Worm (Caenorhabditis elegans): ENCODE data around the gene F19G12.9.

The F19G12.9 gene

DNA sequence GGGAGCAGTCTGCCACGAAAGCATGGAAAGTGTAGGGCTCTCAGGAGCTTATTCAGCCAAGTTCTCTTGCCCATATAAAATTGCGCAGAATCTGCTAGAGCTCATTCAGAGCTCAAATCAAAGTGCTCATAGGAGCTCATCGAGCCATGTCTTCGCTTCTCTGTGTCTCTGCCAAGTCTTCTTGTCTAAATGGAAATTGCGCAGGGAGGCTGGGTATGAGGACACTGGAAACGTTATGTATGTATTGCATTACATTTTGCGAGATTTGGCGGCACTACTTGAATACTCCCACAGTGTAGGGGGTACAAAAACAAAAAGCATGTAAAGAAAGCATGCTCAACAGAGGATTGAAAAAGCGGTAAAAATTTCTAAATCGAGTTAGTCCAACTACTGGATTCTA is 18.1 kb downstream of the F19G12.9 start (continued):
- peak; percentile 1 for TF ChIP-seq jun-1 (tag; optimal IDR thresholded peaks at IDR 0.05)
- peak; percentile 9 for TF ChIP-seq rnt-1 (tag; optimal IDR thresholded peaks at IDR 0.05)
- TF ChIP-seq tlp-1 (tag; optimal IDR thresholded peaks at IDR 0.05), result no peak
- no peak for TF ChIP-seq efl-3 (GFP tag; optimal IDR thresholded peaks at IDR 0.05)
- no peak for TF ChIP-seq ceh-90 (tag; optimal IDR thresholded peaks at IDR 0.05)
- TF ChIP-seq sup-37 (GFP tag; optimal IDR thresholded peaks at IDR 0.05), result no peak
- no peak for TF ChIP-seq elt-3 (tag; optimal IDR thresholded peaks at IDR 0.05)
- no peak for TF ChIP-seq ama-1 (optimal IDR thresholded peaks at IDR 0.05)
- TF ChIP-seq nhr-85 (tag), result no peak
- no peak for TF ChIP-seq zag-1 (tag; optimal IDR thresholded peaks at IDR 0.05)
- TF ChIP-seq dpl-1 (GFP tag; optimal IDR thresholded peaks at IDR 0.05), result no peak
- TF ChIP-seq Y116A8C.19 (tag; optimal IDR thresholded peaks at IDR 0.05; ENCODE audit: borderline replicate concordance), result no peak
- no peak for TF ChIP-seq nhr-11 (tag; optimal IDR thresholded peaks at IDR 0.05)
- no peak for TF ChIP-seq irx-1 (tag; optimal IDR thresholded peaks at IDR 0.05)
- no peak for TF ChIP-seq unc-86 (tag; optimal IDR thresholded peaks at IDR 0.05)
- no peak for TF ChIP-seq lin-35 (GFP tag; optimal IDR thresholded peaks at IDR 0.05)
- TF ChIP-seq lin-15B (tag; optimal IDR thresholded peaks at IDR 0.05), result no peak
- peak; percentile 4 for TF ChIP-seq mep-1 (tag; optimal IDR thresholded peaks at IDR 0.05)
- no peak for TF ChIP-seq aly-2 (tag; optimal IDR thresholded peaks at IDR 0.05)
- TF ChIP-seq lir-3 (tag; optimal IDR thresholded peaks at IDR 0.05; ENCODE audit: poor library complexity), result no peak
- no peak for TF ChIP-seq alr-1 (tag; optimal IDR thresholded peaks at IDR 0.05; ENCODE audit: borderline replicate concordance)
- no peak for TF ChIP-seq mef-2 (tag; optimal IDR thresholded peaks at IDR 0.05)
- no peak for TF ChIP-seq F16B12.6 (tag; optimal IDR thresholded peaks at IDR 0.05)
- no peak for TF ChIP-seq nhr-237 (tag; optimal IDR thresholded peaks at IDR 0.05)
- no peak for TF ChIP-seq hlh-4 (tag; optimal IDR thresholded peaks at IDR 0.05)
- peak; percentile 55 for TF ChIP-seq fkh-10 (GFP tag; optimal IDR thresholded peaks at IDR 0.05)
- TF ChIP-seq tbx-2 (tag; optimal IDR thresholded peaks at IDR 0.05), result peak; percentile 11
- TF ChIP-seq pag-3 (tag; optimal IDR thresholded peaks at IDR 0.05; ENCODE audit: borderline replicate concordance, insufficient read depth), result no peak
- TF ChIP-seq ceh-8 (GFP tag; optimal IDR thresholded peaks at IDR 0.05), result no peak
- TF ChIP-seq fos-1 (tag; optimal IDR thresholded peaks at IDR 0.05), result no peak
- TF ChIP-seq snpc-4 (tag; optimal IDR thresholded peaks at IDR 0.05), result no peak
- peak; percentile 53 for TF ChIP-seq dsc-1 (tag; optimal IDR thresholded peaks at IDR 0.05)
- TF ChIP-seq skn-1 (tag; optimal IDR thresholded peaks at IDR 0.05), result peak; percentile 22
- no peak for TF ChIP-seq sptf-1 (tag; optimal IDR thresholded peaks at IDR 0.05)
- TF ChIP-seq efl-1 (optimal IDR thresholded peaks at IDR 0.05), result peak in 1 of 2 experiments; percentile 17
- peak in 1 of 2 experiments; percentile 70 for TF ChIP-seq efl-1 (GFP tag; optimal IDR thresholded peaks at IDR 0.05 in 1 of 2)
- no peak for TF ChIP-seq pqm-1 (tag; optimal IDR thresholded peaks at IDR 0.05)
- TF ChIP-seq sox-4 (tag; optimal IDR thresholded peaks at IDR 0.05), result no peak
- TF ChIP-seq swsn-7 (tag; optimal IDR thresholded peaks at IDR 0.05), result no peak
- no peak for TF ChIP-seq vab-15 (tag; optimal IDR thresholded peaks at IDR 0.05)
- TF ChIP-seq nhr-47 (tag; optimal IDR thresholded peaks at IDR 0.05), result peak; percentile 68
- TF ChIP-seq nhr-76 (tag; optimal IDR thresholded peaks at IDR 0.05), result no peak
- peak; percentile 18 for TF ChIP-seq snu-23 (GFP tag; optimal IDR thresholded peaks at IDR 0.05)
- TF ChIP-seq ces-1 (GFP tag; optimal IDR thresholded peaks at IDR 0.05), result no peak
- TF ChIP-seq isw-1 (GFP tag; IDR thresholded peaks at IDR 0.05), result no peak
- no peak for TF ChIP-seq C04F5.9 (tag; optimal IDR thresholded peaks at IDR 0.05)
- TF ChIP-seq ztf-4 (tag; optimal IDR thresholded peaks at IDR 0.05), result no peak
- no peak for TF ChIP-seq hlh-17 (GFP tag; optimal IDR thresholded peaks at IDR 0.05; ENCODE audit: borderline replicate concordance)
- TF ChIP-seq aha-1 (tag; optimal IDR thresholded peaks at IDR 0.05), result no peak
- TF ChIP-seq mab-9 (GFP tag; IDR thresholded peaks at IDR 0.05), result no peak
- no peak for TF ChIP-seq unc-130 (tag; optimal IDR thresholded peaks at IDR 0.05)
- no peak for TF ChIP-seq nhr-28 (tag; optimal IDR thresholded peaks at IDR 0.05)

Measured in whole organism, L1 larva.